Fruit fly (Drosophila melanogaster): ENCODE measurements around the gene Ilp2.

The Ilp2 gene

dm6 chr3L:9847420-9847977 lies 48.0 kb downstream of the Ilp2 start (continued):
- no peak for TF ChIP-seq Opbp (GFP tag; IDR thresholded peaks at IDR 0.05; ENCODE audit: partially characterized antibody)
- no peak for TF ChIP-seq jumu (GFP tag; optimal IDR thresholded peaks at IDR 0.05)
- TF ChIP-seq rib (GFP tag; IDR thresholded peaks at IDR 0.05): peak; percentile 81
- no peak for TF ChIP-seq CG10959 (GFP tag; IDR thresholded peaks at IDR 0.05)
- no peak for TF ChIP-seq Side (GFP tag; optimal IDR thresholded peaks at IDR 0.05)
- TF ChIP-seq CG32772 (GFP tag; IDR thresholded peaks at IDR 0.05): 0 out of 2 replicates have a peak, but pooled peaks have one; percentile 18
- TF ChIP-seq CG6683 (GFP tag; optimal IDR thresholded peaks at IDR 0.05): no peak
- no peak for TF ChIP-seq bowl (GFP tag; IDR thresholded peaks at IDR 0.05)
- TF ChIP-seq CG43689 (GFP tag; IDR thresholded peaks at IDR 0.05): no peak
- TF ChIP-seq ham (GFP tag; IDR thresholded peaks at IDR 0.05): no peak
- no peak for TF ChIP-seq Gsc (GFP tag; IDR thresholded peaks at IDR 0.05)
- TF ChIP-seq trem (tag; optimal IDR thresholded peaks at IDR 0.05): no peak
- no peak for TF ChIP-seq Hr78 (GFP tag; optimal IDR thresholded peaks at IDR 0.05)
- TF ChIP-seq CG4404 (GFP tag; IDR thresholded peaks at IDR 0.05): no peak
- no peak for TF ChIP-seq CG5245 (GFP tag; optimal IDR thresholded peaks at IDR 0.05)
- no peak for TF ChIP-seq klu (GFP tag; IDR thresholded peaks at IDR 0.05)
- no peak for TF ChIP-seq Dp (GFP tag; optimal IDR thresholded peaks at IDR 0.05)
- TF ChIP-seq CG4820 (GFP tag; optimal IDR thresholded peaks at IDR 0.05): no peak
- no peak for TF ChIP-seq stwl (tag; optimal IDR thresholded peaks at IDR 0.05)
- no peak for TF ChIP-seq CG2116 (GFP tag; optimal IDR thresholded peaks at IDR 0.05)
- peak; percentile 95 for TF ChIP-seq Med (GFP tag)
- TF ChIP-seq PHDP (tag; optimal IDR thresholded peaks at IDR 0.05): peak; percentile 60
- TF ChIP-seq E2f2 (GFP tag; IDR thresholded peaks at IDR 0.05): no peak
- TF ChIP-seq CG7372 (GFP tag; IDR thresholded peaks at IDR 0.05): peak; percentile 53; the same call in 1 of the 2 replicates
- no peak for TF ChIP-seq nerfin-2 (GFP tag; IDR thresholded peaks at IDR 0.05; ENCODE audit: partially characterized antibody)
- TF ChIP-seq cas (GFP tag; IDR thresholded peaks at IDR 0.05): no peak
- TF ChIP-seq sima (GFP tag; optimal IDR thresholded peaks at IDR 0.05): no peak
- TF ChIP-seq CG8089 (GFP tag; optimal IDR thresholded peaks at IDR 0.05): no peak
- no peak for TF ChIP-seq dmrt11E (tag; optimal IDR thresholded peaks at IDR 0.05)
- TF ChIP-seq zen2 (GFP tag; IDR thresholded peaks at IDR 0.05; ENCODE audit: partially characterized antibody): no peak
- TF ChIP-seq dan (GFP tag; IDR thresholded peaks at IDR 0.05): no peak
- no peak for TF ChIP-seq sna (GFP tag; IDR thresholded peaks at IDR 0.05; ENCODE audit: partially characterized antibody)
- TF ChIP-seq tin (GFP tag; optimal IDR thresholded peaks at IDR 0.05): peak; percentile 33
- TF ChIP-seq CG1647 (GFP tag; optimal IDR thresholded peaks at IDR 0.05): no peak
- 0 out of 3 replicates have a peak, but pooled peaks have one; percentile 7 for TF ChIP-seq CG11093 (GFP tag; IDR thresholded peaks at IDR 0.05)
- no peak for TF ChIP-seq Adf1 (GFP tag; IDR thresholded peaks at IDR 0.05)
- no peak for TF ChIP-seq wek (GFP tag; optimal IDR thresholded peaks at IDR 0.05)
- no peak for TF ChIP-seq Taf1 (GFP tag; IDR thresholded peaks at IDR 0.05)
- peak; percentile 77 for TF ChIP-seq CG14014 (GFP tag; IDR thresholded peaks at IDR 0.05)
- TF ChIP-seq fd64A (GFP tag; optimal IDR thresholded peaks at IDR 0.05): no peak
- no peak for TF ChIP-seq Oaz (GFP tag; IDR thresholded peaks at IDR 0.05)
- TF ChIP-seq Kr (GFP tag; optimal IDR thresholded peaks at IDR 0.05): no peak
- peak; percentile 49 for TF ChIP-seq CG15514 (GFP tag; optimal IDR thresholded peaks at IDR 0.05)
- no peak for TF ChIP-seq CG1024 (GFP tag; IDR thresholded peaks at IDR 0.05)
- TF ChIP-seq shn (GFP tag; optimal IDR thresholded peaks at IDR 0.05): peak; percentile 23
- no peak for TF ChIP-seq CG34422 (GFP tag; IDR thresholded peaks at IDR 0.05)
- peak; percentile 17 for TF ChIP-seq az2 (GFP tag; optimal IDR thresholded peaks at IDR 0.05)
- TF ChIP-seq fu2 (GFP tag; optimal IDR thresholded peaks at IDR 0.05): peak; percentile 28
- peak; percentile 32 for TF ChIP-seq CG18764 (GFP tag; optimal IDR thresholded peaks at IDR 0.05)
- TF ChIP-seq pita (GFP tag; optimal IDR thresholded peaks at IDR 0.05): no peak
- TF ChIP-seq insv (GFP tag; optimal IDR thresholded peaks at IDR 0.05): no peak
